Fruit fly (Drosophila melanogaster) whole organism, embryonic: Measurements from ENCODE around the gene Cp16.

Experiments
- BtbVII ChIP-seq: fragments of 200-800 bp; sonication (Bioruptor generic); optimal IDR thresholded peaks from 3 replicates; lab custom pipeline; 2017; ENCODE audit warnings: missing biosample characterization, mild to moderate bottlenecking, missing genetic modification characterization
- CG10209 ChIP-seq: fragments of 200-800 bp; sonication (Bioruptor generic); optimal IDR thresholded peaks from 3 replicates; lab custom pipeline; 2017; ENCODE audit warnings: missing biosample characterization, mild to moderate bottlenecking, missing genetic modification characterization, missing genetic modification reagents
- CG12236 ChIP-seq: fragments of 200-800 bp; sonication (Bioruptor generic); optimal IDR thresholded peaks from 2 replicates; lab custom pipeline; 2016; ENCODE audit warnings: missing biosample characterization, missing genetic modification characterization
- CG13296 ChIP-seq: fragments of 200-800 bp; sonication (Bioruptor generic); optimal IDR thresholded peaks from 3 replicates; lab custom pipeline; 2018; ENCODE audit warnings: missing biosample characterization, mild to moderate bottlenecking, missing genetic modification characterization
- CG1529 ChIP-seq: fragments of 200-800 bp; sonication (Bioruptor generic); optimal IDR thresholded peaks from 3 replicates; lab custom pipeline; 2018; ENCODE audit warnings: missing biosample characterization, missing genetic modification characterization
- CG17186 ChIP-seq: fragments of 200-800 bp; sonication (Bioruptor generic); optimal IDR thresholded peaks from 3 replicates; lab custom pipeline; 2017; ENCODE audit warnings: missing biosample characterization, missing genetic modification reagents, missing genetic modification characterization
- CG17359 ChIP-seq: fragments of 200-800 bp; sonication (Bioruptor generic); optimal IDR thresholded peaks from 3 replicates; lab custom pipeline; 2018; ENCODE audit warnings: missing biosample characterization, mild to moderate bottlenecking, missing genetic modification characterization, moderate library complexity
- CG1792 ChIP-seq: fragments of 200-800 bp; sonication (Bioruptor generic); optimal IDR thresholded peaks from 2 replicates; lab custom pipeline; 2016; ENCODE audit warnings: missing biosample characterization, missing genetic modification characterization
- CG18764 ChIP-seq: fragments of 200-800 bp; sonication (Bioruptor generic); optimal IDR thresholded peaks from 3 replicates; lab custom pipeline; 2016; ENCODE audit warnings: missing biosample characterization, missing genetic modification characterization
- CG2129 ChIP-seq: fragments of 200-800 bp; sonication (Bioruptor generic); IDR thresholded peaks from 2 replicates; pipeline ENCODE4 v1.3.6; 2022; ENCODE audit warnings: missing biosample characterization, missing genetic modification characterization; ENCODE audit not compliant: partially characterized antibody
- CG2712 ChIP-seq: fragments of 200-800 bp; optimal IDR thresholded peaks from 3 replicates; lab custom pipeline; 2019; ENCODE audit warnings: missing biosample characterization, mild to moderate bottlenecking, missing genetic modification characterization, moderate library complexity
- CG31224 ChIP-seq: fragments of 200-800 bp; sonication (Bioruptor generic); IDR thresholded peaks from 2 replicates; pipeline ENCODE4 v1.3.6; 2022; ENCODE audit warnings: missing biosample characterization, missing genetic modification characterization
- CG3847 ChIP-seq: fragments of 200-800 bp; sonication (Bioruptor generic); IDR thresholded peaks from 2 replicates; pipeline ENCODE4 v1.3.6; 2022; ENCODE audit warnings: missing biosample characterization, missing genetic modification characterization
- CG4328 ChIP-seq: fragments of 200-800 bp; sonication (Bioruptor generic); optimal IDR thresholded peaks from 3 replicates; lab custom pipeline; 2017; ENCODE audit warnings: missing biosample characterization, missing genetic modification reagents, missing genetic modification characterization
- CG4360 ChIP-seq: fragments of 200-800 bp; sonication (Bioruptor generic); IDR thresholded peaks from 2 replicates; pipeline ENCODE4 v1.3.6; 2022; ENCODE audit warnings: missing biosample characterization, missing genetic modification characterization
- CG4854 ChIP-seq: fragments of 200-800 bp; sonication (Bioruptor generic); optimal IDR thresholded peaks from 2 replicates; lab custom pipeline; 2016; ENCODE audit warnings: missing biosample characterization, missing genetic modification characterization, inconsistent platforms
- CG5180 ChIP-seq: fragments of 200-800 bp; sonication (Bioruptor generic); optimal IDR thresholded peaks from 3 replicates; lab custom pipeline; 2017; ENCODE audit warnings: missing biosample characterization, missing genetic modification characterization, mild to moderate bottlenecking, moderate library complexity, missing genetic modification reagents
- CG6854 ChIP-seq: fragments of 200-800 bp; sonication (Bioruptor generic); optimal IDR thresholded peaks from 3 replicates; lab custom pipeline; 2017; ENCODE audit warnings: missing biosample characterization, mild to moderate bottlenecking, missing genetic modification characterization
- CG7372 ChIP-seq: fragments of 200-800 bp; sonication (Bioruptor generic); IDR thresholded peaks from 2 replicates; pipeline ENCODE4 v1.3.6; 2022; ENCODE audit warnings: missing biosample characterization, missing genetic modification characterization
- CG7839 ChIP-seq: fragments of 200-800 bp; sonication (Bioruptor generic); optimal IDR thresholded peaks from 3 replicates; lab custom pipeline; 2018; ENCODE audit warnings: missing biosample characterization, mild to moderate bottlenecking, missing genetic modification characterization, moderate library complexity
- Eip74EF ChIP-seq, 2 experiments: fragments of 200-800 bp in 1 of 2; fragments of >200 bp in 1 of 2; sonication (Bioruptor generic) in 1 of 2; optimal IDR thresholded peaks; 2 replicates each; lab custom pipeline; 2017 to 2019; ENCODE audit warnings: missing biosample characterization in 2 of 2, missing genetic modification characterization in 2 of 2, mild to moderate bottlenecking in 1 of 2, moderate library complexity in 1 of 2
- HLH4C ChIP-seq: fragments of 200-800 bp; sonication (Bioruptor generic); IDR thresholded peaks from 3 replicates; pipeline ENCODE4 v1.3.6; 2022; ENCODE audit warnings: missing biosample characterization, missing genetic modification characterization; ENCODE audit not compliant: partially characterized antibody
- Hr39 ChIP-seq: fragments of >200 bp; optimal IDR thresholded peaks from 2 replicates; lab custom pipeline; 2017
- Kr ChIP-seq: fragments of 200-800 bp; sonication (Bioruptor generic); optimal IDR thresholded peaks from 2 replicates; lab custom pipeline; 2017; ENCODE audit warnings: missing biosample characterization, mild to moderate bottlenecking, missing genetic modification characterization
- Mrtf ChIP-seq: fragments of 200-800 bp; sonication (Bioruptor generic); IDR thresholded peaks from 3 replicates; pipeline ENCODE4 v1.3.6; 2022; ENCODE audit warnings: missing biosample characterization, missing genetic modification characterization
- NK7.1 ChIP-seq: fragments of 200-800 bp; sonication (Bioruptor generic); optimal IDR thresholded peaks from 3 replicates; lab custom pipeline; 2016; ENCODE audit warnings: missing biosample characterization, missing genetic modification characterization
- PHDP ChIP-seq: fragments of 200-800 bp; sonication (Bioruptor generic); optimal IDR thresholded peaks from 3 replicates; lab custom pipeline; 2018; ENCODE audit warnings: missing biosample characterization, mild to moderate bottlenecking, missing genetic modification characterization, moderate library complexity
- Scr ChIP-seq: fragments of 200-800 bp; sonication (Bioruptor generic); IDR thresholded peaks from 2 replicates; pipeline ENCODE4 v1.3.6; 2022; ENCODE audit warnings: missing biosample characterization, missing genetic modification characterization; ENCODE audit not compliant: partially characterized antibody
- Six4 ChIP-seq: fragments of 200-800 bp; sonication (Bioruptor generic); optimal IDR thresholded peaks from 2 replicates; lab custom pipeline; 2016; ENCODE audit warnings: missing biosample characterization, missing genetic modification characterization
- ara ChIP-seq: fragments of 200-800 bp; sonication (Bioruptor generic); IDR thresholded peaks from 2 replicates; pipeline ENCODE4 v1.3.6; 2022; ENCODE audit warnings: missing biosample characterization, missing genetic modification characterization
- btn ChIP-seq: fragments of 200-800 bp; sonication (Bioruptor generic); optimal IDR thresholded peaks from 2 replicates; lab custom pipeline; 2016; ENCODE audit warnings: missing biosample characterization, missing genetic modification characterization
- chinmo ChIP-seq: fragments of 200-800 bp; sonication (Bioruptor generic); IDR thresholded peaks from 4 replicates; pipeline ENCODE4 v1.3.6; 2022; ENCODE audit warnings: missing biosample characterization, missing genetic modification characterization; ENCODE audit not compliant: partially characterized antibody
- crc ChIP-seq: fragments of 200-800 bp; sonication (Bioruptor generic); optimal IDR thresholded peaks from 2 replicates; lab custom pipeline; 2016; ENCODE audit warnings: missing biosample characterization, missing genetic modification characterization
- crp ChIP-seq, 2 experiments: fragments of 200-800 bp; sonication (Bioruptor generic); optimal IDR thresholded peaks; 2 replicates in 1 of 2; 3 replicates in 1 of 2; lab custom pipeline; 2017; ENCODE audit warnings: missing biosample characterization in 2 of 2, missing genetic modification characterization in 2 of 2, mild to moderate bottlenecking in 1 of 2, moderate library complexity in 1 of 2
- emc ChIP-seq: fragments of 200-800 bp; sonication (Bioruptor generic); optimal IDR thresholded peaks from 2 replicates; lab custom pipeline; 2016; ENCODE audit warnings: missing biosample characterization, missing genetic modification characterization
- ems ChIP-seq: fragments of 200-800 bp; sonication (Bioruptor generic); optimal IDR thresholded peaks from 3 replicates; lab custom pipeline; 2016; ENCODE audit warnings: missing biosample characterization, missing genetic modification characterization
- eve ChIP-seq, 2 experiments: fragments of >200 bp; optimal IDR thresholded peaks; 2 replicates each; lab custom pipeline; 2017; ENCODE audit warnings: missing biosample characterization in 2 of 2, missing genetic modification characterization in 2 of 2
- gce ChIP-seq: fragments of 200-800 bp; sonication (Bioruptor generic); IDR thresholded peaks from 3 replicates; pipeline ENCODE4 v1.3.6; 2022; ENCODE audit warnings: missing biosample characterization, missing genetic modification characterization
- gro ChIP-seq: fragments of 200-800 bp; sonication (Bioruptor generic); optimal IDR thresholded peaks from 2 replicates; lab custom pipeline; 2016; ENCODE audit warnings: missing biosample characterization, missing genetic modification characterization
- ham ChIP-seq: fragments of 200-800 bp; sonication (Bioruptor generic); IDR thresholded peaks from 2 replicates; pipeline ENCODE4 v1.3.6; 2022; ENCODE audit warnings: missing biosample characterization, missing genetic modification characterization
- ind ChIP-seq: fragments of 200-800 bp; sonication (Bioruptor generic); optimal IDR thresholded peaks from 3 replicates; lab custom pipeline; 2016; ENCODE audit warnings: missing biosample characterization, missing genetic modification characterization
- jigr1 ChIP-seq: fragments of 200-800 bp; sonication (Bioruptor generic); IDR thresholded peaks from 3 replicates; pipeline ENCODE4 v1.3.6; 2022; ENCODE audit warnings: missing biosample characterization, missing genetic modification characterization
- kah ChIP-seq: fragments of 200-800 bp; sonication (Bioruptor generic); optimal IDR thresholded peaks from 2 replicates; lab custom pipeline; 2018; ENCODE audit warnings: missing biosample characterization, mild to moderate bottlenecking, missing genetic modification characterization
- nerfin-1 ChIP-seq: fragments of 200-800 bp; sonication (Bioruptor generic); optimal IDR thresholded peaks from 3 replicates; lab custom pipeline; 2019; ENCODE audit warnings: missing biosample characterization, mild to moderate bottlenecking, missing genetic modification characterization, moderate library complexity
- nerfin-2 ChIP-seq: fragments of 200-800 bp; sonication (Bioruptor generic); IDR thresholded peaks from 2 replicates; pipeline ENCODE4 v1.3.6; 2022; ENCODE audit warnings: missing biosample characterization, missing genetic modification characterization; ENCODE audit not compliant: partially characterized antibody
- p53 ChIP-seq: fragments of 200-800 bp; sonication (Bioruptor generic); optimal IDR thresholded peaks from 2 replicates; lab custom pipeline; 2016; ENCODE audit warnings: missing biosample characterization, missing genetic modification characterization
- sd ChIP-seq: fragments of 200-800 bp; sonication (Bioruptor generic); optimal IDR thresholded peaks from 3 replicates; lab custom pipeline; 2018; ENCODE audit warnings: missing biosample characterization, mild to moderate bottlenecking, missing genetic modification characterization, moderate library complexity
- slou ChIP-seq: fragments of 200-800 bp; sonication (Bioruptor generic); optimal IDR thresholded peaks from 3 replicates; lab custom pipeline; 2016; ENCODE audit warnings: missing biosample characterization, missing genetic modification characterization
- zfh1 ChIP-seq: fragments of 200-800 bp; sonication (Bioruptor generic); IDR thresholded peaks from 3 replicates; pipeline ENCODE4 v1.3.6; 2022; ENCODE audit warnings: missing biosample characterization, missing genetic modification characterization

Cp16 gene

dm6 chr3L:8765969-8766538 lies 34.3 kb downstream of the Cp16 start (continued):
- TF ChIP-seq sd (peak; percentile 91), CG7839 (peak; percentile 99), p53 (GFP tag; lab: Kevin White, UChicago) (peak; percentile 61), CG2129 (no peak), ara (GFP tag; lab: Robert Waterston, UW) (peak; percentile 96), Mrtf (peak; percentile 97), eve (GFP tag; optimal IDR thresholded peaks at IDR 0.05; lab: Kevin White, UChicago) (peak; percentile 74 to 100), PHDP (peak; percentile 98), BtbVII (GFP tag; lab: Kevin White, UChicago) (peak; percentile 98), CG17359 (peak; percentile 95), Hr39 (lab: Kevin White, UChicago) (no peak), CG1529 (GFP tag; lab: Kevin White, UChicago) (peak; percentile 99), gro (peak; percentile 88), crp (GFP tag; optimal IDR thresholded peaks at IDR 0.05; lab: Kevin White, UChicago) (peak; percentile 16 to 71), Kr (GFP tag; lab: Kevin White, UChicago) (peak; percentile 74), CG5180 (GFP tag; lab: Kevin White, UChicago) (peak; percentile 90), nerfin-1 (tag; lab: Kevin White, UChicago) (peak; percentile 91), kah (GFP tag; lab: Kevin White, UChicago) (peak; percentile 89), emc (GFP tag; lab: Kevin White, UChicago) (peak; percentile 92), CG1792 (peak; percentile 93), CG31224 (peak; percentile 94), CG13296 (GFP tag; lab: Kevin White, UChicago) (peak; percentile 96), Six4 (GFP tag; lab: Kevin White, UChicago) (peak; percentile 97), CG7372 (GFP tag; lab: Robert Waterston, UW) (peak; percentile 99), HLH4C (GFP tag; lab: Robert Waterston, UW) (no peak; the same call in 2 of the 3 replicates), chinmo (GFP tag; lab: Robert Waterston, UW) (peak; percentile 95; the same call in 3 of the 4 replicates), CG2712 (peak; percentile 99), jigr1 (GFP tag; lab: Robert Waterston, UW) (peak; percentile 98), ham (GFP tag; lab: Robert Waterston, UW) (peak; percentile 93), btn (GFP tag; lab: Kevin White, UChicago) (peak; percentile 87), Eip74EF (GFP tag; optimal IDR thresholded peaks at IDR 0.05; lab: Kevin White, UChicago) (peak in 1 of 2 experiments; percentile 93), CG18764 (peak; percentile 91), slou (peak; percentile 80), crc (GFP tag; lab: Kevin White, UChicago) (peak; percentile 76), CG4360 (GFP tag; lab: Robert Waterston, UW) (peak; percentile 64), ind (GFP tag; lab: Kevin White, UChicago) (peak; percentile 98), CG3847 (peak; percentile 98), CG10209 (GFP tag; lab: Kevin White, UChicago) (peak; percentile 99), gce (GFP tag; lab: Robert Waterston, UW) (peak; percentile 95), zfh1 (GFP tag; lab: Robert Waterston, UW) (peak; percentile 97), CG4328 (peak; percentile 96), CG17186 (GFP tag; lab: Kevin White, UChicago) (peak; percentile 92), NK7.1 (peak; percentile 91), CG4854 (GFP tag; lab: Kevin White, UChicago) (peak; percentile 96), nerfin-2 (GFP tag; lab: Robert Waterston, UW) (peak; percentile 63), Scr (peak; percentile 44), CG6854 (GFP tag; lab: Kevin White, UChicago) (peak; percentile 89), ems (GFP tag; lab: Kevin White, UChicago) (peak; percentile 94), CG12236 (GFP tag; lab: Kevin White, UChicago) (peak; percentile 95)
